Worm (Caenorhabditis elegans): ENCODE results near the gene sre-11.

Gene sre-11

ce11 chrV:7717629-7718028 lies 33.9 kb upstream of the sre-11 start, which contains the start of gene ZK105.5:
TSS of gene ZK105.5 (minus strand) at chrV:7717729.
- TF ChIP-seq fos-1 (tag; optimal IDR thresholded peaks at IDR 0.05) (no peak), ceh-90 (tag; optimal IDR thresholded peaks at IDR 0.05) (no peak), mab-9 (GFP tag; IDR thresholded peaks at IDR 0.05) (no peak), mef-2 (tag; optimal IDR thresholded peaks at IDR 0.05) (no peak), nhr-84 (tag; optimal IDR thresholded peaks at IDR 0.05) (no peak), nhr-12 (tag; optimal IDR thresholded peaks at IDR 0.05) (no peak), Y116A8C.19 (tag; optimal IDR thresholded peaks at IDR 0.05; ENCODE audit: borderline replicate concordance) (no peak), hlh-17 (GFP tag; optimal IDR thresholded peaks at IDR 0.05; ENCODE audit: borderline replicate concordance) (no peak), ces-1 (GFP tag; optimal IDR thresholded peaks at IDR 0.05) (no peak), dpl-1 (GFP tag; optimal IDR thresholded peaks at IDR 0.05) (no peak), mep-1 (tag; optimal IDR thresholded peaks at IDR 0.05) (no peak), skn-1 (tag; optimal IDR thresholded peaks at IDR 0.05) (no peak), sptf-1 (tag; optimal IDR thresholded peaks at IDR 0.05) (no peak), F16B12.6 (tag; optimal IDR thresholded peaks at IDR 0.05) (no peak), nhr-237 (tag; optimal IDR thresholded peaks at IDR 0.05) (no peak), ceh-82 (tag; optimal IDR thresholded peaks at IDR 0.05) (no peak), lsy-2 (tag; optimal IDR thresholded peaks at IDR 0.05) (no peak)

ce11 chrV:7716034-7716433 lies 32.3 kb upstream of the sre-11 start, which contains the start of gene ZK105.12:
TSS of gene ZK105.12 (minus strand) at chrV:7716134.
- TF ChIP-seq nhr-20 (tag; optimal IDR thresholded peaks at IDR 0.05) (no peak), lin-13 (GFP tag; optimal IDR thresholded peaks at IDR 0.05) (no peak), tbx-2 (tag; optimal IDR thresholded peaks at IDR 0.05) (no peak), skn-1 (tag; optimal IDR thresholded peaks at IDR 0.05) (no peak), C34B4.2 (tag; optimal IDR thresholded peaks at IDR 0.05) (no peak), zip-4 (GFP tag; optimal IDR thresholded peaks at IDR 0.05) (no peak), jun-1 (tag; optimal IDR thresholded peaks at IDR 0.05) (no peak), hlh-4 (tag; optimal IDR thresholded peaks at IDR 0.05) (no peak), dpl-1 (GFP tag; optimal IDR thresholded peaks at IDR 0.05) (no peak), elt-2 (tag; optimal IDR thresholded peaks at IDR 0.05) (no peak)

DNA sequence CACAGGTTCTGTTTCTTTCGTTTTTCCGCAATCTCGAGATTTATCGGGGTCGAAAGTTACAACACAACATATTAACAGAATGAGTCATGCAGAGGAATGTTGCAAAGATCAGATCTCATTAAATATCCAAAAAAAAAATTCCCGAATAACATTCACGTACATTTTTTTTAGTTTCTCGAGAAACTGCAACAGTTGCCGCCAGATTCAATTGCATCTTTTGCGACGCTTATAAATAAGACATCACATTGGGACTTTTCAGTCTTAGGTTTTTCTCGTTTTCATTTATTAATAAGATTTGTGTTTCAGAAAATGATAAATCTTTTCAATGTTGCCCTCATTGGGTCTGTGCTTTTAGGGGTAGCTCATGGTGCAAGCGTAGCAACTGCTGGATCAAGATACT lies 29.9 kb upstream of the sre-11 start, which contains the start of gene ZK105.1:
TSS of gene ZK105.1 (plus strand) at position 301 of the 400 bp plus-strand sequence.
- no peak for TF ChIP-seq Y116A8C.19 (tag; optimal IDR thresholded peaks at IDR 0.05; ENCODE audit: borderline replicate concordance)
- no peak for TF ChIP-seq elt-3 (tag; optimal IDR thresholded peaks at IDR 0.05)
- TF ChIP-seq tlp-1 (tag; optimal IDR thresholded peaks at IDR 0.05), result no peak
- TF ChIP-seq fkh-4 (tag; optimal IDR thresholded peaks at IDR 0.05; ENCODE audit: borderline replicate concordance), result no peak
- no peak for TF ChIP-seq aly-2 (tag; optimal IDR thresholded peaks at IDR 0.05)
- no peak for TF ChIP-seq ceh-90 (tag; optimal IDR thresholded peaks at IDR 0.05)
- TF ChIP-seq elt-2 (tag; optimal IDR thresholded peaks at IDR 0.05), result no peak
- no peak for TF ChIP-seq pqm-1 (tag; optimal IDR thresholded peaks at IDR 0.05)
- TF ChIP-seq ces-1 (GFP tag; optimal IDR thresholded peaks at IDR 0.05), result no peak
- TF ChIP-seq nhr-12 (tag; optimal IDR thresholded peaks at IDR 0.05), result no peak
- TF ChIP-seq fos-1 (tag; optimal IDR thresholded peaks at IDR 0.05), result no peak
- no peak for TF ChIP-seq lin-15B (tag; optimal IDR thresholded peaks at IDR 0.05)

- TF ChIP-seq lin-39 (tag; optimal IDR thresholded peaks at IDR 0.05) (no peak), hpl-2 (GFP tag; optimal IDR thresholded peaks at IDR 0.05) (no peak), ceh-88 (GFP tag; IDR thresholded peaks at IDR 0.05) (no peak), zag-1 (tag; optimal IDR thresholded peaks at IDR 0.05) (no peak), fkh-4 (tag; optimal IDR thresholded peaks at IDR 0.05; ENCODE audit: borderline replicate concordance) (no peak)
Measured at ce11 chrV:7713072-7713471, 29.3 kb upstream of the sre-11 start, which contains the start of gene ZK105.13. TSS of gene ZK105.13 (minus strand) at chrV:7713172.

DNA sequence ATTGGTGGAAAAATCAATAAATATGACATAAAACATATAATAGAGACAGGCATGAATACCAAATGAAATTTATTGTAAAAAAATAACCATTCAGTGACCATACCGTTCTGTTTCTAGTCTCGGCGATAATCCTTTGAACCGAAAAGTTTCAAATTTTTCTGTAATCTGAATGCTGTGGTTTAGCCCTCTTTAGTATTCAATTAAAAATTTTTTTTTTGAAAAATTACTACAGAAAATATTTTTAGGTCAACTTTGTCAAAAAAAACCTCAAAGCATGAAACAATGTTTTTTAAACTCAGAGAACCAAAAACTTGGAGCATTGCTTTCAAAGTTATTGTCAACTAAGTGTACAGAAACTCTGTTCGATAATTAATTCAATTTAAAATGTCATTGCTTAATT lies 24.8 kb upstream of the sre-11 start, which contains the start of gene ZK105.11:
TSS of gene ZK105.11 (minus strand) at position 101 of the 400 bp plus-strand sequence.
- TF ChIP-seq nhr-20 (tag; optimal IDR thresholded peaks at IDR 0.05), result no peak
- no peak for TF ChIP-seq ztf-11 (tag; optimal IDR thresholded peaks at IDR 0.05)
- TF ChIP-seq efl-3 (GFP tag; optimal IDR thresholded peaks at IDR 0.05), result no peak
- no peak for TF ChIP-seq sox-4 (tag; optimal IDR thresholded peaks at IDR 0.05)
- TF ChIP-seq ama-1 (optimal IDR thresholded peaks at IDR 0.05), result no peak
- TF ChIP-seq snpc-4 (tag; optimal IDR thresholded peaks at IDR 0.05), result no peak
- no peak for TF ChIP-seq nhr-71 (tag; optimal IDR thresholded peaks at IDR 0.05)
- TF ChIP-seq unc-130 (tag; optimal IDR thresholded peaks at IDR 0.05), result no peak
- no peak for TF ChIP-seq jun-1 (tag; optimal IDR thresholded peaks at IDR 0.05)
- no peak for TF ChIP-seq vab-15 (tag; optimal IDR thresholded peaks at IDR 0.05)
- TF ChIP-seq fkh-4 (tag; optimal IDR thresholded peaks at IDR 0.05; ENCODE audit: borderline replicate concordance), result no peak
